Worm (Caenorhabditis elegans) whole organism, L4 larva: Measurements from ENCODE around the gene fbxc-24.

Experiments
- Y48G9A.11 ChIP-seq: fragments of 200-800 bp; sonication (Bioruptor generic); IDR thresholded peaks from 2 replicates; pipeline ENCODE4 v1.3.6; 2022; ENCODE audit warnings: missing genetic modification reagents, missing genetic modification characterization, missing compliant biosample characterization
- nhr-28 ChIP-seq: fragments of 150-350 bp; optimal IDR thresholded peaks from 2 replicates; lab custom pipeline; 2014; ENCODE audit warnings: missing biosample characterization, missing genetic modification characterization
- tag-97 ChIP-seq: fragments of 200-800 bp; sonication (Bioruptor generic); IDR thresholded peaks from 2 replicates; pipeline ENCODE4 v1.3.6; 2022; ENCODE audit warnings: missing genetic modification characterization, missing compliant biosample characterization

DNA sequence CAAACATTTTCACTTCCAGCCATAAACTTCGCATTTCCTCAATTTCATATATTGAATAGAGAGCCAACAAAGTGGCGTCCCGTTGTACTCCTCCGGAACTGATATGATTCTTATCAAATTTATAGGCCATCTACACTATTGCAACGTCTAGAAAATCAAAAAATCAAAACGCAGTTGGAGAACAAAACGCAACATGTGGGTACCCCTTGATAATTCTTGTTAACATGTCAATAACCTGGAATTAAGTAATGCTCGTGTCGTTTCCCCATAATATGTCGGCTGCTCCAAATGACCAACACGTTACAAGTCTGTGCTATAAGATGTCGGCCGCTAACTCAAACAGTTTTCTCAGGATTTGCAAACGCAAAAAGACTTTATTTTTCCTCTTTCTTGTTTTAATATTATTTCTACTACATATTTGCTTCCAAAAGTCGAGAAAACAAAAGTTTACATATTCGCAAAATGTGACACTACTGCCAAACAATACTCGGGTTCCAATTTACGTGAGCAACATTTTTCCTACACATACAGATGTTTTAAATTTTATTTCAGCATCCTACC, 28.7 kb downstream of the fbxc-24 start:
- TF ChIP-seq Y48G9A.11 (GFP tag; lab: Robert Waterston, UW) (no peak), nhr-28 (tag; lab: Kevin White, UChicago) (peak; percentile 54), tag-97 (GFP tag; lab: Robert Waterston, UW) (no peak)
